Fruit fly (Drosophila melanogaster) ovary, adult (tissue): ENCODE measurements around the gene Coq5.

Source experiments
- CG17801 ChIP-seq: fragments of 200-800 bp; optimal IDR thresholded peaks from 2 replicates; lab custom pipeline; 2019; ENCODE audit warnings: missing biosample characterization, mild to moderate bottlenecking, missing genetic modification characterization, moderate library complexity; ENCODE audit not compliant: partially characterized antibody

The Coq5 gene

DNA sequence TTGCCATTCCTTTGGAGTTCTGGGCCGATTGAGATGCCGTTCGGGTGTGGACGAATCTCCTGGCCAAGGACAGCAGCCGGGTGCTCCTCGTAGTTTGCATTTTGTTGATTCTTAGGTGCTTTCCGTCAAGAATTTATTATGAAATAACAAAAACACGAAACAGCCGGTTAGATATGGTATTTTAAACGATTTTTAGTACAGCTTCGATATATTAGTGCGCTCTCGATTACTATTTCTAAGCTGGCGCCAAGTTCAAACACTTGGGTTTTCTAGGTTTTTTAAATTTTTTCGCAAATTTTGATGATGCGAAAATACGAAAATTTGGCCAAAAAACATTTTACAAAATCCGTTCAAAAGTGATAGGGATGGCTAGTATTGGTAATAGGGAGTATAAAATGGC, at the start of gene Coq5:
TSS of gene Coq5 (minus strand) at position 303 of the 400 bp plus-strand sequence.
- no peak for TF ChIP-seq CG17801 (GFP tag; lab: Kevin White, UChicago)

DNA sequence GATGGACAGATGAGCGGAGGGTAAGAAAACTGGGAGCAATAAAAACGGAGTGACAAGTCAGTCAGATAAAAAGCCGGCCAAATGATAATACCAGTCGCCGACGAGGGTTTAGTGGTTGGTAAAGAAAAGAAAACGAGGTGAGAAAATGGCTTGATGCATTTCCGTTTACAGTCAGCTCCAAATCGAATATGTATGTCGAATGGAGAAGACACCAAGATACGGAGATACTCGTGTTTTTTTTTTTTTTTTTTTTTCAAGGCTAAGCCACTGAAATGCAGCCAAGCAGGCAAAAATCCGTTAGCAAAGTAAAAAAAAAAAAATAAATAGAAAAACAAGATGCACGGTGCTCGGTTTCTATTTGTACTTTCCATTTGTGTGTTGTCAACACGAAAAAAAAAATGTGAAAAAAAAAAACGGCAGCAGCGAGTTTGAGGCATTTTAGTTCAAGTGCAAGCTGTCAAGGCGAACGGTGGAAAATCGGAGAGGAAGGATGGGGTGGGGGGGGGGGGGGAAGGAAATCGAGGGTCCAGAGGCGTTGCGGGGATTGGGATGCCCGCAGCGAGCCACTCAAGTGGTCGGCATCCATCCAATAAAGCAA, 49.5 kb upstream of the Coq5 start:
- no peak for TF ChIP-seq CG17801 (GFP tag; lab: Kevin White, UChicago)

DNA sequence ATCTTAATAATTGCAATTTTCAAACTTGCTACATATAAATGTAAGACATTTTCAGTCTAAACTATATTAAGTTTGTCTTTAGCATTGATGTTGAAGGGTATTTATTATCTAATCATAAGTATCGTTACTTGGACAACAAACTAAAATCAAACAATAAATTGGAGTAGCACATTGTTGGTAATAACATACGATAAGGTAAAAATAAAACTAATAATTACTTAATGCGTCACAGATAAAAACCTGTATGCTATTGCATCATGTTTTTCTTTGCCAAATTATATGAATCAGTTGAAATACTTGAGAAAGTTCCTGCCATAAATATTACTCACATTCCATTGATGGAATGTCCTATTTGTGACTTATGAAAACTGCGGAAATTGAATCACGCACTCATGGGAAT, 46.5 kb upstream of the Coq5 start:
- no peak for TF ChIP-seq CG17801 (GFP tag; lab: Kevin White, UChicago)

dm6 chrX:13238294-13238917, 44.1 kb upstream of the Coq5 start:
- no peak for TF ChIP-seq CG17801 (GFP tag; lab: Kevin White, UChicago)

DNA sequence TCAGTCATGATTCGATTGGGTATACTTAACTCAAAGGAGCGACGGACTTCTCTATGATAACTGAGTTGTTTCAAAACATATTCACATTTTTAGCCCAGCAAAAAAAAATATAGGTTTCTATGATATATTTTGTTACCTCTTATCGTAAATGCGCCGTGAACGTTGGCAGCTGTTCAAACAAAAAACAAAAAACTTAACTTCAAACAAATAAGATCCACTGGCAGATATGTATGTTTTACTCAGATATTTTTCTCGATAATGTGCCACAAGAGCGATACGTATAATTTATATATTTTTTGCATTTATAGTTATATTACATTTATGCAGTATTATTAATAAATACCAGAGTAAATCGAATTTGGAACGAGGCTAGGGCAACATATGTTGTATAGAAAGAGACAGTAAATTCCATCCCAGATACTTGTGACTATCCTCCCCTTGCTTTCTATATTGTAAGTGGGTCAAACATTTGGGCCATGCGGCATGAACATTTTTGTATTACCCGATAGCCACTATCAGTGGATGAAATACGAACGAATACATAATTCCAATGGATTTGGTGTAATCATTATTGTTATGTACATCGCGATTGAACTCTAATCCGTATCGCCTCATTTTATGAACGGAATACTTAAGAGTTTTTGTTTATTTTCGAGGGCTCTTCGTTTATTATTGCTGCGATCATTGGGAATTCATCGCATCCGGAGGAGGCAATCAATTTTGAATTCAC, 42.3 kb upstream of the Coq5 start, which contains the start of gene CG32639:
TSS of gene CG32639 (minus strand) at position 51 of the 730 bp plus-strand sequence.
- no peak for TF ChIP-seq CG17801 (GFP tag; lab: Kevin White, UChicago)

dm6 chrX:13234738-13235470, 40.6 kb upstream of the Coq5 start:
- TF ChIP-seq CG17801 (GFP tag; lab: Kevin White, UChicago), result peak; percentile 82

DNA sequence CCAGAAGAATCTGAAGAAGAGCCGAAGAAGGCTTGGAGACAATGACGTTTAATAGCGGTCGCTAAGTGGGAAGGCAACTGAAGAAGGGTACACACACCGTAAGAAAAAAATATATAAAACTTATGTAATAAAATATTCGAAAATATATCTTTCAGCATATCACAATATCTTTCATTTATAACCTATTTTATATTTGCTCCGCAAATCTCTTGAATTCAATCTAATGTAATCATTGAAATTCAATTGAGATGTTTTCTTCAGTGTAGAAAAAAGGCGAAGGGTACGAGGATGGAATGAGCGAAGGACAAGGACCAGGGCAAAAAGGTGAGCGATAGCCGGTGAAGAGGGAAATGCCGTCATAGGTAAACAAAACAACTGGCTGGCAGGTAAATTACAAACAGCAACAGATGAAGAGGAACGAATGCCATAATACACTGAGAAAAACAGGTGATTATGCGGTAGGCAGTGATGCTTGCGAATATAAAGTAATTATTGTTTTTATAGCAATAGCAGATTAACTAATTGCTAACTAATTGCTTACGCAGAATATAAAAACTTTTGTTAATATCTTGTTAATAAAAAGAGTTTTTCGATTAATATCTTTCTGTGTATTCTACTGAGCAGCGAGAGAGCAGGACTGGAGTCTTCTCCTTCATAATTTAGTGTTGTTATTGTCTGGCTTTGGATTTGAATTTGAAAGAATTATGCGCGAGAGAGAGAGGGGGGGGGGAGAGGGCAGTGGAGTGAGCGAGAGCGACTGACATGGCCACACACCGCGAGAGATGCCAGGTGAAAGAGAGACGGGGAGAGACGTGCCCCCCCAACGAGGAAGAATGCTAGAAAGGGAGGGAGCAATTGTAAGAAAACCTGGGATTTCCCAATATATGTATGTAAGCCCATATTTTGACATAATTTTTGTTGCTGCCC, 39.7 kb upstream of the Coq5 start:
- peak; percentile 46 for TF ChIP-seq CG17801 (GFP tag; lab: Kevin White, UChicago)

DNA sequence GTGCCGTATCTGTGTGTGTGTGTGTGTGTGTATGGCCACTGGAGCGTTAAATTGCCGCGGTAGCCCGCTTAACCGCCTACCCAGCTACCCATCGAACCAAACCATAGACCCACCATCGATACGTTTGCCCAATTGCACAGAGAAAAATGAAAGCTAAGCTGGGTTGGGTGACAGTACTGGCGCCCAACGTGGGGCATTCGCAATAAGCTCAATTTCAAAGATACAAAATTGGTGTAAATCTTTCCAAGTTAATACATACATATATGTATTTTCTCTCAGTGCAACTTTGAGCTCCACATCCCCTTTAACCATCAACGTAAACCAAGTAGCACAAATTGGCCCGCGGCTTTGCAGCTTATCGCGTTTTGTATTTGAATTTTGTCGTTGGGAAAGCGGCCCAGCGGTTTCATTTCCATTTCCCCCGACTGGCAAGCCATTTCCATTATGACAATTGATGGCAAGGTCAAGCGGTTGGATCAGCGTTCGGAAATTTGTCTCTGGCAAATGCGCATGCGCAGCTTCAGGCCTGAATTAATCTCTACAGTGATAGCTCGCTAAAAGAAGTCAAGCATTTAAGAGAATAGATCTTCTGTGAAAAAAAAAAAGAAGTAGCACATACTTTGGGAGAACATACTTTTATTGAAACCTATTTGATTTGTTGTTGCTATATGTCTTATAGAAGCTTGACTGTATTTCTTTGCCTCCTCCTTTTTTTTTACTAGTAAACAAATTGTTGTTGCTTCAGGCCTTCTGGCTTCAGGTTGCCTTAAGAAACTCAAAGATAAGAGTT, 38.2 kb upstream of the Coq5 start:
- TF ChIP-seq CG17801 (GFP tag; lab: Kevin White, UChicago), result no peak

DNA sequence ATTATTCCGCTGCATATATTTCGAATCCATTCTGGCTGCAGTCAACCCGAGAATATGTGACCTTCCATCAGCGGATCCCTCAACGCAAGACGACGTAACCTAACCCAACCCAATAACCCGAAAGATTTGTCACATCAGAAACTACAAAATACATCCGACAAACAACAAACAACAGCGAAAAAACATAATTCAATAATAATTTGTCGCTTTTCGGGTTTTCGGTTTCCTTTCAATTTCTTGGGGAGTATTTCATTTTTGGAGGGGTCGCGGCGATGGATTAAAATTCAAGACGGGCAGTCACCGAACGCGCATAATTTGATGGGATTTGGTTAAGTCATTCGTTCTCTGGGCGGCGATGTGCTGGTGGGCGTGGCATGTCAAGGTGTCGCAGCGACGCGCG, 36.6 kb upstream of the Coq5 start:
- TF ChIP-seq CG17801 (GFP tag; lab: Kevin White, UChicago), result no peak

DNA sequence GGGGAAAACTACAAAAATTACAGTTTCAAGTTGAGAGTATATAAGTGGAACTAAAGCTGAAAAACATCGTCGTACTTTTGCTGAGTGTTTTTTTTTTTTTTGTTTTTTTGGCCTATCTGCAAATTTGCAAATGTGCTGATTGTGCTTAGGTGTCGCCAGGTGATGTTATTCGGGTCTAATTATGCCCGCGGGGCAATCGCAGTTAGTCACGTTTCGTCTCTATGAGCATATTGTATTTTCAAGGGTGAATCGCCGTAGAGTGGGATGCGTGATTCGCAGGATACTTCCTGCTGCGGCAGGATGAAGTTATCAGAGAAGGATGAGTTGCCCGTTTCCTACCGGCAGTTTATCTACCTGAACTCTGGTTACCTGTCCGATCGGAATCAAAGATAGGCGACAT, 35.5 kb upstream of the Coq5 start:
- no peak for TF ChIP-seq CG17801 (GFP tag; lab: Kevin White, UChicago)

DNA sequence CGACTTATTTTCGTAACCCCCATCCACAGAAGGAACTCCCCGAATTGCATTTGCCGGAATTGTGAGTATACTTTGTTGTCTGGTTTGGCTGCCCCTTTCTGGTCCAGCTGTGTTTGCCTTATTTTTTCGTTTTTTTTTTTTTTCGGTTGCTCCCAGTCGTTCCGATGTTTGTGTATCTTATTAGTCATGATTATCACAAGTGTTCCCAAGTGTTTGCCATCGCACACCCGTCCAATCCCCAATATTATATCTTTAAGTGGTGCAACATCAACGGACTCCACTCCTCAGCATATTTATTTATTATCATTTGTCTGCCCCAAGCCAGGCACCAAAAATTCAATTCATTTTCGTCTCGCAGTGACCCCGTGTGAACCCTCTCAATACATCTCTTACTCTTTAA, 34.9 kb upstream of the Coq5 start:
- TF ChIP-seq CG17801 (GFP tag; lab: Kevin White, UChicago), result no peak

DNA sequence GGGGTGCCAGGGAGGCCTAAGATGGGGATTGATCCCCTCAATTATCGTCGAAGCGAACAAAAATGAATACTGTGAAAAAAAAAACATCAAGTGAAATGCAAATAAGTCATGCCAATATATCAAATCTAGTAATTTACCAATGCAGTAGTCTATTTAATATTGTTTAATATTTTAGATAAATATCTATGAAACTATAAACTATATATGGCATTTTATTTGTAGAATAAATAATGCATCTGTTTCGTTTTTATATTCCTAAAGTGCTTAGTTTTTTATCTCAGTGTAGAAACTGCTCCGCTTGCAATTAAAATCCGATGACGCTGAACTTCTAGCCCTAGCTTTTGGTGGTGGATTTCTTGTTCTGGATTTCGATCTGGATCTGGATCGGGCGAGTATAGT, 33.9 kb upstream of the Coq5 start:
- TF ChIP-seq CG17801 (GFP tag; lab: Kevin White, UChicago), result no peak

dm6 chrX:13227505-13228207, 33.3 kb upstream of the Coq5 start:
- TF ChIP-seq CG17801 (GFP tag; lab: Kevin White, UChicago), result no peak
